Worm (Caenorhabditis elegans): Measurements from ENCODE around the gene Y60A3A.8.
A peak's percentile ranks its signal among the peaks of the same experiment; 100 is the strongest.

Y60A3A.8 gene

ce11 chrV:19908854-19909253, 40.9 kb upstream of the Y60A3A.8 start (continued):
- TF ChIP-seq fkh-4 (tag; optimal IDR thresholded peaks at IDR 0.05; ENCODE audit: borderline replicate concordance), result no peak
- TF ChIP-seq blmp-1 (tag; optimal IDR thresholded peaks at IDR 0.05), result no peak
- TF ChIP-seq snpc-4 (tag; optimal IDR thresholded peaks at IDR 0.05), result no peak
- no peak for TF ChIP-seq egl-27 (tag; optimal IDR thresholded peaks at IDR 0.05)
- TF ChIP-seq mef-2 (tag; optimal IDR thresholded peaks at IDR 0.05), result no peak
- TF ChIP-seq skn-1 (tag; optimal IDR thresholded peaks at IDR 0.05), result no peak
- TF ChIP-seq nhr-71 (tag; optimal IDR thresholded peaks at IDR 0.05), result no peak
- no peak for TF ChIP-seq ztf-4 (tag; optimal IDR thresholded peaks at IDR 0.05)
- TF ChIP-seq hlh-4 (tag; optimal IDR thresholded peaks at IDR 0.05), result no peak
- TF ChIP-seq pqm-1 (tag; optimal IDR thresholded peaks at IDR 0.05), result no peak
- TF ChIP-seq ama-1 (optimal IDR thresholded peaks at IDR 0.05), result no peak
- TF ChIP-seq ceh-82 (tag; optimal IDR thresholded peaks at IDR 0.05), result peak in 1 of 3 experiments; percentile 8
- no peak for TF ChIP-seq nhr-77 (tag; optimal IDR thresholded peaks at IDR 0.05)
- no peak for TF ChIP-seq nhr-28 (tag; optimal IDR thresholded peaks at IDR 0.05)
- no peak for TF ChIP-seq swsn-7 (tag; optimal IDR thresholded peaks at IDR 0.05)
- no peak for TF ChIP-seq ets-5 (GFP tag; IDR thresholded peaks at IDR 0.05)
- no peak for TF ChIP-seq lin-15B (tag; optimal IDR thresholded peaks at IDR 0.05)
- no peak for TF ChIP-seq zip-4 (GFP tag; optimal IDR thresholded peaks at IDR 0.05)
- TF ChIP-seq efl-3 (GFP tag; optimal IDR thresholded peaks at IDR 0.05), result no peak
- TF ChIP-seq nhr-84 (tag; optimal IDR thresholded peaks at IDR 0.05), result no peak
- TF ChIP-seq nhr-90 (tag; optimal IDR thresholded peaks at IDR 0.05; ENCODE audit: poor library complexity), result no peak
- no peak for TF ChIP-seq egl-13 (tag; optimal IDR thresholded peaks at IDR 0.05)
- no peak for TF ChIP-seq vab-15 (tag; optimal IDR thresholded peaks at IDR 0.05)
- peak; percentile 16 to 29 for TF ChIP-seq lsy-2 (tag; optimal IDR thresholded peaks at IDR 0.05)
- no peak for TF ChIP-seq hlh-17 (GFP tag; optimal IDR thresholded peaks at IDR 0.05; ENCODE audit: borderline replicate concordance)
- TF ChIP-seq unc-62 (GFP tag; optimal IDR thresholded peaks at IDR 0.05), result no peak
- TF ChIP-seq grh-1 (GFP tag; IDR thresholded peaks at IDR 0.05), result no peak
- TF ChIP-seq fkh-10 (GFP tag; optimal IDR thresholded peaks at IDR 0.05), result no peak
- no peak for TF ChIP-seq C04F5.9 (tag; optimal IDR thresholded peaks at IDR 0.05)
- TF ChIP-seq snu-23 (GFP tag; optimal IDR thresholded peaks at IDR 0.05), result no peak
- peak in 1 of 3 experiments; percentile 31 for TF ChIP-seq dpl-1 (GFP tag; optimal IDR thresholded peaks at IDR 0.05)
- no peak for TF ChIP-seq aha-1 (tag; optimal IDR thresholded peaks at IDR 0.05)
- no peak for TF ChIP-seq xbp-1 (tag; optimal IDR thresholded peaks at IDR 0.05)
- no peak for TF ChIP-seq fos-1 (tag; optimal IDR thresholded peaks at IDR 0.05)
- no peak for TF ChIP-seq nhr-47 (tag; optimal IDR thresholded peaks at IDR 0.05)
- TF ChIP-seq mdl-1 (tag; optimal IDR thresholded peaks at IDR 0.05), result peak in 1 of 2 experiments; percentile 22
- no peak for TF ChIP-seq nhr-20 (tag; optimal IDR thresholded peaks at IDR 0.05)
- no peak for TF ChIP-seq ceh-8 (GFP tag; optimal IDR thresholded peaks at IDR 0.05)
- TF ChIP-seq nhr-19 (GFP tag; conservative IDR thresholded peaks at IDR 0.05), result no peak
- TF ChIP-seq pag-3 (tag; optimal IDR thresholded peaks at IDR 0.05; ENCODE audit: borderline replicate concordance, insufficient read depth), result no peak
- TF ChIP-seq isw-1 (GFP tag; IDR thresholded peaks at IDR 0.05), result no peak
- TF ChIP-seq fkh-8 (tag; optimal IDR thresholded peaks at IDR 0.05), result no peak
- TF ChIP-seq lin-14 (GFP tag; optimal IDR thresholded peaks at IDR 0.05), result no peak
- TF ChIP-seq ceh-88 (GFP tag; IDR thresholded peaks at IDR 0.05), result no peak
- no peak for TF ChIP-seq unc-86 (tag; optimal IDR thresholded peaks at IDR 0.05)
- no peak for TF ChIP-seq lin-13 (GFP tag; optimal IDR thresholded peaks at IDR 0.05)
- TF ChIP-seq mep-1 (tag; optimal IDR thresholded peaks at IDR 0.05), result peak; percentile 41
- no peak for TF ChIP-seq sox-4 (tag; optimal IDR thresholded peaks at IDR 0.05)
- no peak for TF ChIP-seq elt-3 (tag; optimal IDR thresholded peaks at IDR 0.05)

Measured in whole organism, L1 larva.